Worm (Caenorhabditis elegans) whole organism, L2 larva: Measurements from ENCODE around the gene col-93.

ENCODE experiments used
- C34F6.9 ChIP-seq: fragments of 150-350 bp; optimal IDR thresholded peaks from 2 replicates; lab custom pipeline; 2014; ENCODE audit warnings: missing biosample characterization, missing genetic modification characterization
- F13H6.1 ChIP-seq: sonication (generic microtip); optimal IDR thresholded peaks from 2 replicates; lab custom pipeline; 2016; ENCODE audit warnings: missing genetic modification characterization, missing compliant biosample characterization
- aly-2 ChIP-seq: fragments of 150-350 bp; optimal IDR thresholded peaks from 2 replicates; lab custom pipeline; 2014; ENCODE audit warnings: missing biosample characterization, missing genetic modification characterization
- ama-1 ChIP-seq: fragments of 150-350 bp; optimal IDR thresholded peaks from 2 replicates; lab custom pipeline; 2018; ENCODE audit warnings: inconsistent platforms
- ceh-16 ChIP-seq: fragments of 150-350 bp; optimal IDR thresholded peaks from 2 replicates; lab custom pipeline; 2014; ENCODE audit warnings: missing biosample characterization, missing genetic modification characterization
- ceh-82 ChIP-seq: fragments of 150-350 bp; optimal IDR thresholded peaks from 2 replicates; lab custom pipeline; 2014; ENCODE audit warnings: missing biosample characterization, missing genetic modification characterization
- crh-2 ChIP-seq: sonication (generic microtip); optimal IDR thresholded peaks from 2 replicates; lab custom pipeline; 2017; ENCODE audit warnings: missing biosample characterization, missing genetic modification characterization
- dmd-4 ChIP-seq: sonication (generic microtip); optimal IDR thresholded peaks from 2 replicates; lab custom pipeline; 2017; ENCODE audit warnings: missing biosample characterization, missing genetic modification characterization
- egl-27 ChIP-seq: sonication (generic microtip); optimal IDR thresholded peaks from 3 replicates; lab custom pipeline; 2017; ENCODE audit warnings: missing biosample characterization, missing genetic modification reagents, missing genetic modification characterization
- elt-1 ChIP-seq: fragments of 150-350 bp; optimal IDR thresholded peaks from 2 replicates; lab custom pipeline; 2014; ENCODE audit warnings: missing biosample characterization, missing genetic modification characterization
- elt-3 ChIP-seq: sonication (generic microtip); optimal IDR thresholded peaks from 2 replicates; lab custom pipeline; 2017; ENCODE audit warnings: missing biosample characterization, missing genetic modification characterization
- fos-1 ChIP-seq: fragments of 150-350 bp; optimal IDR thresholded peaks from 2 replicates; lab custom pipeline; 2014; ENCODE audit warnings: missing biosample characterization, missing genetic modification characterization
- gmeb-1 ChIP-seq: fragments of 150-350 bp; optimal IDR thresholded peaks from 2 replicates; lab custom pipeline; 2014; ENCODE audit warnings: missing biosample characterization, missing genetic modification characterization
- lin-11 ChIP-seq: fragments of 150-350 bp; sonication (generic microtip); optimal IDR thresholded peaks from 2 replicates; lab custom pipeline; 2014; ENCODE audit warnings: missing biosample characterization, missing genetic modification characterization, inconsistent platforms, mixed read lengths
- lin-13 ChIP-seq: fragments of 150-350 bp; optimal IDR thresholded peaks from 2 replicates; lab custom pipeline; 2014; ENCODE audit warnings: missing biosample characterization, missing genetic modification reagents, missing genetic modification characterization
- lin-39 ChIP-seq: fragments of 150-350 bp; optimal IDR thresholded peaks from 2 replicates; lab custom pipeline; 2014; ENCODE audit warnings: missing biosample characterization, missing genetic modification reagents, missing genetic modification characterization
- lsy-2 ChIP-seq, 2 experiments: fragments of 150-350 bp in 1 of 2; sonication (generic microtip) in 1 of 2; optimal IDR thresholded peaks; 2 replicates each; lab custom pipeline; 2014 to 2017; ENCODE audit warnings: missing biosample characterization in 2 of 2, missing genetic modification characterization in 2 of 2
- mab-5 ChIP-seq: fragments of 150-350 bp; optimal IDR thresholded peaks from 2 replicates; lab custom pipeline; 2014; ENCODE audit warnings: missing biosample characterization, missing genetic modification characterization
- mbf-1 ChIP-seq: sonication (generic microtip); optimal IDR thresholded peaks from 2 replicates; lab custom pipeline; 2017; ENCODE audit warnings: missing biosample characterization, missing genetic modification characterization
- mdl-1 ChIP-seq, 2 experiments: fragments of 150-350 bp in 1 of 2; sonication (generic microtip) in 1 of 2; optimal IDR thresholded peaks; 2 replicates each; lab custom pipeline; 2017; ENCODE audit warnings: missing biosample characterization in 2 of 2, missing genetic modification characterization in 2 of 2
- nhr-10 ChIP-seq: sonication (generic microtip); optimal IDR thresholded peaks from 2 replicates; lab custom pipeline; 2017; ENCODE audit warnings: missing biosample characterization, missing genetic modification characterization
- nhr-11 ChIP-seq: fragments of 150-350 bp; optimal IDR thresholded peaks from 2 replicates; lab custom pipeline; 2014; ENCODE audit warnings: missing biosample characterization, missing genetic modification characterization
- nhr-12 ChIP-seq: fragments of 150-350 bp; optimal IDR thresholded peaks from 2 replicates; lab custom pipeline; 2014; ENCODE audit warnings: missing biosample characterization, missing genetic modification characterization
- nhr-21 ChIP-seq: fragments of 150-350 bp; optimal IDR thresholded peaks from 2 replicates; lab custom pipeline; 2014; ENCODE audit warnings: missing biosample characterization, missing genetic modification characterization
- nhr-23 ChIP-seq: fragments of 150-350 bp; optimal IDR thresholded peaks from 2 replicates; lab custom pipeline; 2014; ENCODE audit warnings: missing biosample characterization, missing genetic modification reagents, missing genetic modification characterization
- nhr-237 ChIP-seq: fragments of 150-350 bp; optimal IDR thresholded peaks from 2 replicates; lab custom pipeline; 2014; ENCODE audit warnings: missing biosample characterization, missing genetic modification characterization
- nhr-25 ChIP-seq: fragments of 150-350 bp; sonication (generic microtip); optimal IDR thresholded peaks from 3 replicates; lab custom pipeline; 2014; ENCODE audit warnings: missing biosample characterization, missing genetic modification characterization
- nhr-77 ChIP-seq: fragments of 150-350 bp; optimal IDR thresholded peaks from 2 replicates; lab custom pipeline; 2014; ENCODE audit warnings: missing biosample characterization, missing genetic modification characterization
- peb-1 ChIP-seq: fragments of 150-350 bp; optimal IDR thresholded peaks from 2 replicates; lab custom pipeline; 2014; ENCODE audit warnings: missing biosample characterization, missing genetic modification characterization
- sem-4 ChIP-seq: fragments of 150-350 bp; optimal IDR thresholded peaks from 2 replicates; lab custom pipeline; 2014; ENCODE audit warnings: missing biosample characterization, missing genetic modification reagents, missing genetic modification characterization
- sma-3 ChIP-seq: sonication (generic microtip); optimal IDR thresholded peaks from 2 replicates; lab custom pipeline; 2016; ENCODE audit warnings: missing genetic modification reagents, missing genetic modification characterization, missing compliant biosample characterization
- snpc-4 ChIP-seq: fragments of 150-350 bp; optimal IDR thresholded peaks from 2 replicates; lab custom pipeline; 2014; ENCODE audit warnings: missing biosample characterization, missing genetic modification characterization
- unc-55 ChIP-seq: fragments of 150-350 bp; sonication (generic microtip); optimal IDR thresholded peaks from 3 replicates; lab custom pipeline; 2014; ENCODE audit warnings: missing biosample characterization, missing genetic modification reagents, missing genetic modification characterization
- unc-62 ChIP-seq: fragments of 150-350 bp; optimal IDR thresholded peaks from 2 replicates; lab custom pipeline; 2014; ENCODE audit warnings: missing biosample characterization, missing genetic modification reagents, missing genetic modification characterization
- zag-1 ChIP-seq: fragments of 150-350 bp; optimal IDR thresholded peaks from 2 replicates; lab custom pipeline; 2014; ENCODE audit warnings: missing biosample characterization, missing genetic modification characterization
- ztf-1 ChIP-seq: fragments of 200-800 bp; sonication (Bioruptor generic); conservative IDR thresholded peaks from 2 replicates; pipeline ENCODE4 v1.3.6; 2022; ENCODE audit warnings: missing genetic modification characterization, missing compliant biosample characterization
- ztf-11 ChIP-seq: sonication (generic microtip); optimal IDR thresholded peaks from 2 replicates; lab custom pipeline; 2017; ENCODE audit warnings: missing biosample characterization, missing genetic modification characterization

The col-93 gene

ce11 chrIII:10967010-10967409, 18.4 kb downstream of the col-93 start, which contains the start of gene W05B2.2:
Gene W05B2.2, minus strand, starts transcription at chrIII:10967110.
- TF ChIP-seq nhr-10 (tag; lab: Kevin White, UChicago) (no peak), elt-1 (tag; lab: Kevin White, UChicago) (no peak), fos-1 (tag; lab: Kevin White, UChicago) (no peak), ztf-11 (tag; lab: Kevin White, UChicago) (no peak), nhr-25 (tag; lab: Kevin White, UChicago) (no peak), mbf-1 (tag; lab: Kevin White, UChicago) (no peak), lin-13 (GFP tag; lab: Kevin White, UChicago) (no peak), nhr-12 (tag; lab: Kevin White, UChicago) (no peak), nhr-11 (no peak), crh-2 (tag; lab: Kevin White, UChicago) (no peak), snpc-4 (tag; lab: Kevin White, UChicago) (no peak)

- TF ChIP-seq nhr-12 (tag; lab: Kevin White, UChicago) (no peak), unc-62 (GFP tag; lab: Kevin White, UChicago) (no peak), gmeb-1 (no peak), lin-11 (tag; lab: Kevin White, UChicago) (no peak), lsy-2 (tag; optimal IDR thresholded peaks at IDR 0.05; lab: Kevin White, UChicago) (no peak), dmd-4 (no peak), ztf-1 (GFP tag; lab: Robert Waterston, UW) (no peak), C34F6.9 (no peak), nhr-77 (tag; lab: Kevin White, UChicago) (no peak), elt-1 (tag; lab: Kevin White, UChicago) (no peak), snpc-4 (tag; lab: Kevin White, UChicago) (no peak), nhr-21 (tag; lab: Kevin White, UChicago) (no peak), F13H6.1 (tag; lab: Kevin White, UChicago) (no peak), ceh-16 (no peak), nhr-11 (no peak), elt-3 (tag; lab: Kevin White, UChicago) (no peak), egl-27 (tag; lab: Kevin White, UChicago) (no peak), ama-1 (lab: Kevin White, UChicago) (no peak), aly-2 (tag; lab: Kevin White, UChicago) (no peak)
These were observed 22.5 kb downstream of the col-93 start for ce11 chrIII:10962910-10963309.

ce11 chrIII:10960387-10960786, 25.0 kb downstream of the col-93 start:
- no peak for TF ChIP-seq nhr-23 (tag; lab: Kevin White, UChicago)
- no peak for TF ChIP-seq nhr-237 (tag; lab: Kevin White, UChicago)
- no peak for TF ChIP-seq nhr-12 (tag; lab: Kevin White, UChicago)
- no peak for TF ChIP-seq sem-4 (tag; lab: Kevin White, UChicago)
- no peak for TF ChIP-seq ceh-82 (tag; lab: Kevin White, UChicago)
- TF ChIP-seq ama-1 (lab: Kevin White, UChicago) = no peak
- TF ChIP-seq nhr-77 (tag; lab: Kevin White, UChicago) = no peak
- TF ChIP-seq mab-5 = no peak
- TF ChIP-seq ceh-16 = no peak
- no peak for TF ChIP-seq lin-39 (tag; lab: Kevin White, UChicago)
- no peak for TF ChIP-seq unc-55 (GFP tag; lab: Kevin White, UChicago)
- no peak for TF ChIP-seq elt-3 (tag; lab: Kevin White, UChicago)
- TF ChIP-seq zag-1 (tag; lab: Kevin White, UChicago) = no peak
- no peak for TF ChIP-seq C34F6.9

- no peak for TF ChIP-seq mdl-1 (tag; optimal IDR thresholded peaks at IDR 0.05; lab: Kevin White, UChicago)
- TF ChIP-seq lin-39 (tag; lab: Kevin White, UChicago) = no peak
- no peak for TF ChIP-seq elt-1 (tag; lab: Kevin White, UChicago)
- TF ChIP-seq mab-5 = no peak
- no peak for TF ChIP-seq peb-1 (tag; lab: Kevin White, UChicago)
- no peak for TF ChIP-seq lin-13 (GFP tag; lab: Kevin White, UChicago)
- no peak for TF ChIP-seq unc-62 (GFP tag; lab: Kevin White, UChicago)
- TF ChIP-seq fos-1 (tag; lab: Kevin White, UChicago) = no peak
- TF ChIP-seq aly-2 (tag; lab: Kevin White, UChicago) = no peak
- TF ChIP-seq nhr-25 (tag; lab: Kevin White, UChicago) = no peak
- TF ChIP-seq snpc-4 (tag; lab: Kevin White, UChicago) = no peak
- TF ChIP-seq nhr-12 (tag; lab: Kevin White, UChicago) = no peak
- no peak for TF ChIP-seq ama-1 (lab: Kevin White, UChicago)
- no peak for TF ChIP-seq sma-3 (GFP tag; lab: Kevin White, UChicago)
These were observed 27.7 kb downstream of the col-93 start for ce11 chrIII:10957710-10958109.
